Fruit fly (Drosophila melanogaster): Measurements from ENCODE around the gene Pgant6.

The Pgant6 gene

DNA sequence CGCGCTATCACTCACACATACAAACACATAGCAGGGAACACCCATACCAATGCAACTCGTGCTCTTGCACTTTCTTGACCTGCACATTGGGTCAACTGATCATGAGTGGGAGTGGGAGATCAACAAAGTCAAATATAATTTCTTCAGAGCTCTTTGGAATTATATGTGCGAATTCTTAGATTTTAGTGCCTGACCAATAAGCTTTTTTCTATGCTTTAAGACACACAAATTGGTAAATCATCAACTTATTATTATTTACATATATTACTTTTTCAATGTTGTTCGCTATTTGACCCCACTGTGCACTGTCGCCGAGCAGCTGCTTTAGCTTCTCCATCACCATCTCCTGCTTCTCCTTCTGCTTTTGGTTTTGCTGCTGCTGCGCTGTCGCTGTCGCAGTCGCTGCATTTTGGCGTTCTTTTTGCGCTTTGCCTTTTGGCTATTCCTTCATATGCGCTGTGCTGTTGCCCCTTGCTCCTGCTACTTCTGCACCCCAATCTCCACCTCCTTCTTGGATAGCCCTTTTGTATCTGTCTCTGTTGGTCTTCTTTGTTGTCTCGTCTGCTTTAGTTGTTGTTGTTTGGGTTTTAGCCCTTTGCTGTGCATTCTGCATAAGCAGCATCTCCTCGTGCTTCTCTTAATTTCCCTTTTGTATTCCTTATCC is 42.1 kb downstream of the Pgant6 start (continued):
- peak; percentile 72 for TF ChIP-seq Mio (GFP tag; optimal IDR thresholded peaks at IDR 0.05)
- TF ChIP-seq brk (GFP tag; optimal IDR thresholded peaks at IDR 0.05) = peak; percentile 92
- peak; percentile 98 for TF ChIP-seq fru (GFP tag; optimal IDR thresholded peaks at IDR 0.05)
- peak; percentile 98 for TF ChIP-seq Rel (GFP tag; optimal IDR thresholded peaks at IDR 0.05)
- peak; percentile 74 for TF ChIP-seq Rel (tag; optimal IDR thresholded peaks at IDR 0.05)
- peak; percentile 98 for TF ChIP-seq HLH106 (tag; optimal IDR thresholded peaks at IDR 0.05)
- TF ChIP-seq Hr83 (GFP tag; optimal IDR thresholded peaks at IDR 0.05; ENCODE audit: poor library complexity, severe bottlenecking) = no peak
- TF ChIP-seq psq (GFP tag; optimal IDR thresholded peaks at IDR 0.05) = peak; percentile 99

DNA sequence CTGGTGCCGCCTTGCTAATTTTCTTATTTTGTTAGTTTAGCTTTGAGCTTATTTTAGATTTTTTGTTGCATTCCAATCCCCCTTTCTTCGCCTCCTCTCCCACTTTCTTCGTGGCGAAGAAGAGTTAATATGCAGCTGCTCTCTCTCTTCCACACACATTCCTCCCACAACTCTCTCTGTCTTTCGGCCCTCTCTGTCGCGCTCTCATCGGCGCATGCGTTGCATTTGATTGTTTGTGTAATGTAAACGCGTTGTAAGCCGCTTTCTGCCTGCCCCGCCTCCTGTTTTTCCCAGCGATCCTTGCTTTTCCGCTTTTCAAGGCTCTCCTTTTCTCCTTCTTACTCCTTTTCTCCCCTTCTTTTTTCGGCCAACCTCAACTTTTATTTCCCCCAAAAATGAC is 42.7 kb downstream of the Pgant6 start:
- TF ChIP-seq Dif (GFP tag; optimal IDR thresholded peaks at IDR 0.05; ENCODE audit: partially characterized antibody) = peak; percentile 33
- TF ChIP-seq usp (GFP tag; optimal IDR thresholded peaks at IDR 0.05) = no peak

DNA sequence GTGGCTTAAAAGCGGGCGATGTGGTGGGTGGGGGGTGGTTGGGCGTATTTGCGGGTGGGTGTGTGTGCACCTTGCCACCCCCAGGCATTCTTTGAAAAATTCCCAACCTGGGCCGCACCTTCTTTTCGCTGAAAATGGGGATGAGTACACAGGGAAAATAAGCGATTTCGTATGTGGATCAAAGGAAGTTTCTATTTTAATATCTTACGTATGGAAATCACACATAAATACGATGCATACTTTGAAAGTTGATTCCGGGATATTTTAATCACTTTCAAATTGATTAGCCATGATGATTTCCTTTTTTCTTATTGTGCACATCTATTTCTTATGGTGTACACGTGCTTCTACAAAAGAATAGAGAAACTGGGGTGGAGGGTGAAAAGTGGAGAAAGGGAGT is 43.3 kb downstream of the Pgant6 start:
- peak; percentile 37 for TF ChIP-seq HLH106 (tag; optimal IDR thresholded peaks at IDR 0.05)
- TF ChIP-seq CrebA (GFP tag; optimal IDR thresholded peaks at IDR 0.05; ENCODE audit: borderline replicate concordance) = no peak
- TF ChIP-seq fru (GFP tag; optimal IDR thresholded peaks at IDR 0.05) = peak; percentile 35
- TF ChIP-seq sv (GFP tag; optimal IDR thresholded peaks at IDR 0.05) = no peak
- TF ChIP-seq h (GFP tag; optimal IDR thresholded peaks at IDR 0.05) = peak; percentile 35
- TF ChIP-seq pan (optimal IDR thresholded peaks at IDR 0.05) = no peak
- TF ChIP-seq rgr (GFP tag; optimal IDR thresholded peaks at IDR 0.05) = peak; percentile 28
- TF ChIP-seq foxo (GFP tag; optimal IDR thresholded peaks at IDR 0.05) = peak in 1 of 2 experiments; percentile 33

DNA sequence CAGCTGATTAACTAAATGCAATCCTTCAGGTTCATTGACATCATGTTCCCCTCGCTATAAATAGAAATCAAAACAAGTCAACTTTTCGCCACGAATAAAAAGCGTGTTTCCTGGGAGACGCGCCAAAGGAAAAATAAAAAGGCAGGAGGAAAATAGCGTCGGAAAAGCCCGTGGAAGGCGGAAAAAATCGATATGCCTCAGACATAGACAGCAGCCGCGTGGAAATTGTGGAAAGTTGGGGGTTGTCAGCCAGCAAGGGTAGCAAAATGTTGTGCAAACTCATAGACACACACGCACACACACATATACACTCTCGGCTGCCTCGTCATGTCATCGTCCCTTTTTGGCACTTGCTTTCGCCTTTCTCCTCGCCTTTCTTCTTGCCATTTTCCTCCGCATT is 46.1 kb downstream of the Pgant6 start:
- TF ChIP-seq jim (GFP tag; optimal IDR thresholded peaks at IDR 0.05) (no peak), Dfd (GFP tag; optimal IDR thresholded peaks at IDR 0.05) (no peak), Hr83 (GFP tag; optimal IDR thresholded peaks at IDR 0.05; ENCODE audit: poor library complexity, severe bottlenecking) (no peak), usp (GFP tag; optimal IDR thresholded peaks at IDR 0.05) (no peak), CG32264 (GFP tag; optimal IDR thresholded peaks at IDR 0.05) (no peak), Mio (GFP tag; optimal IDR thresholded peaks at IDR 0.05) (no peak)

DNA sequence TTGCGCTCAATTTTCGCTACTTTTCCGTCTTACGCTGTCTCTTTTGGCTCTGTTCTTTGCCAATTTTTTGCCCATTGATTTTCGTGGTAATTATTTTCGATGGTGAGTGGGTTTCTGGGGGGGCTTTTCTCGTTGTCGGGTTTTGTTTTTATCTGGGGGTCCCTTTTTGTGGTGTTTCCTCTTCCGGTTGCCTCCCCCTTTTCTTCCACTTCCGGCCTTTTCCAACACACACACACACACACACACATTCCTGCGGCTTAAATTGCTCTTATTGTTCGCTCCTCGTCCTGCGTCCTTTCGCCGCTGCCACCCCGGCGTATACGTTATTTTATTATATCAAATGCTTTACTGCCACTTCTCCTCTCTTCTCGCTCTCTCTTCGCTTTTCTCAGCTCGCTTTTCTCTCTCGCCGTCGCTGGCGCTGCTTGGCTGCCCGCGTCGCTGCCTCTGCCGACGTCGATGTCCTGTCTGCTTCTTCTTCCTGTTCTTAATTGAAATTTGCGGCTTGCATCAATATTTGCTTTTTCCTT is 46.6 kb downstream of the Pgant6 start:
- TF ChIP-seq Dif (GFP tag; optimal IDR thresholded peaks at IDR 0.05; ENCODE audit: partially characterized antibody) = no peak
- TF ChIP-seq psq (GFP tag; optimal IDR thresholded peaks at IDR 0.05) = peak; percentile 46
- TF ChIP-seq Dfd (GFP tag; optimal IDR thresholded peaks at IDR 0.05) = peak; percentile 69
- TF ChIP-seq dsf (GFP tag; optimal IDR thresholded peaks at IDR 0.05; ENCODE audit: borderline replicate concordance) = no peak

DNA sequence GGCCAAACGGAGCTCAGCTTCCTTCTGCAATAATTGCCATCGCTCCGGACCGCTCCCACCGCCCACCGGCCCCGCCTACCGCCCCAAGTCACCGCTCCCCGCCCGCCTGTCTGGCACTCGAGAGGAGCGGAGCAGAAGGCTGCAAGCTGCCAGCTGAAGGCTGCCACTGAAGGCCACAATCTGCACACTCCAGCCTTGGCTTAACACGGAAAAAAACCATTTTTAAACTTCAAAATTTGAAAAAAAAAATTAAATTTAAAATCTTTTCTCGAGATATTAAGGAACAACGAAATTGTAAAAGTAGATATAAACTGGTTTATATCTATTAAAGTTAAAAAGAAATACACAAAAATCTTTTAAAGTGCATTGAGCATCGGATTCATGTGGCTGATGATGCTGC is 47.9 kb downstream of the Pgant6 start:
- no peak for TF ChIP-seq Dif (GFP tag; optimal IDR thresholded peaks at IDR 0.05; ENCODE audit: partially characterized antibody)
- no peak for TF ChIP-seq lola (GFP tag; optimal IDR thresholded peaks at IDR 0.05)
- no peak for TF ChIP-seq tai (GFP tag; optimal IDR thresholded peaks at IDR 0.05)
- TF ChIP-seq sv (GFP tag; optimal IDR thresholded peaks at IDR 0.05) = no peak
- TF ChIP-seq CG32264 (GFP tag; optimal IDR thresholded peaks at IDR 0.05) = no peak
- no peak for TF ChIP-seq sage (GFP tag; optimal IDR thresholded peaks at IDR 0.05)
- peak; percentile 37 for TF ChIP-seq br (GFP tag; optimal IDR thresholded peaks at IDR 0.05)
- no peak for TF ChIP-seq CrebA (GFP tag; optimal IDR thresholded peaks at IDR 0.05; ENCODE audit: borderline replicate concordance)
- no peak for TF ChIP-seq jim (GFP tag; optimal IDR thresholded peaks at IDR 0.05)
- peak; percentile 94 for TF ChIP-seq Dfd (GFP tag; optimal IDR thresholded peaks at IDR 0.05)
- TF ChIP-seq Abd-B (GFP tag; optimal IDR thresholded peaks at IDR 0.05) = no peak
- TF ChIP-seq fru (GFP tag; optimal IDR thresholded peaks at IDR 0.05) = peak; percentile 31
- peak; percentile 36 for TF ChIP-seq Hnf4 (GFP tag; optimal IDR thresholded peaks at IDR 0.05)
- TF ChIP-seq OdsH (GFP tag; optimal IDR thresholded peaks at IDR 0.05) = peak; percentile 2
- TF ChIP-seq dsf (GFP tag; optimal IDR thresholded peaks at IDR 0.05; ENCODE audit: borderline replicate concordance) = no peak
- TF ChIP-seq dmrt93B (GFP tag; optimal IDR thresholded peaks at IDR 0.05) = no peak
- peak; percentile 23 for TF ChIP-seq rgr (GFP tag; optimal IDR thresholded peaks at IDR 0.05)
- peak; percentile 76 for TF ChIP-seq h (GFP tag; optimal IDR thresholded peaks at IDR 0.05)
- TF ChIP-seq CG9705 (GFP tag; optimal IDR thresholded peaks at IDR 0.05) = no peak
- TF ChIP-seq usp (GFP tag; optimal IDR thresholded peaks at IDR 0.05) = no peak
- peak; percentile 63 for TF ChIP-seq HLH106 (tag; optimal IDR thresholded peaks at IDR 0.05)
- TF ChIP-seq psq (GFP tag; optimal IDR thresholded peaks at IDR 0.05) = peak; percentile 48
- no peak for TF ChIP-seq GATAd (GFP tag; optimal IDR thresholded peaks at IDR 0.05)
- no peak for TF ChIP-seq N (GFP tag; optimal IDR thresholded peaks at IDR 0.05)
- TF ChIP-seq pan (optimal IDR thresholded peaks at IDR 0.05) = no peak
- TF ChIP-seq woc (GFP tag; optimal IDR thresholded peaks at IDR 0.05) = peak; percentile 20
- no peak for TF ChIP-seq Myc (optimal IDR thresholded peaks at IDR 0.05)
- TF ChIP-seq Mio (GFP tag; optimal IDR thresholded peaks at IDR 0.05) = no peak
- no peak for TF ChIP-seq dl (GFP tag; optimal IDR thresholded peaks at IDR 0.05; ENCODE audit: insufficient read depth in 1 of 2, partially characterized antibody in 2 of 2)
- TF ChIP-seq foxo (GFP tag; optimal IDR thresholded peaks at IDR 0.05) = peak in 1 of 2 experiments; percentile 71
- TF ChIP-seq Rel (GFP tag; optimal IDR thresholded peaks at IDR 0.05) = no peak
- TF ChIP-seq Rel (tag; optimal IDR thresholded peaks at IDR 0.05) = peak; percentile 0
- TF ChIP-seq Hr78 (GFP tag; optimal IDR thresholded peaks at IDR 0.05) = no peak
- peak; percentile 9 for TF ChIP-seq brk (GFP tag; optimal IDR thresholded peaks at IDR 0.05)
